Fruit fly (Drosophila melanogaster) S2 (cell line): ENCODE measurements around the gene moi.

ENCODE experiments used
- CG8478 ChIP-seq: fragments of >200 bp; optimal IDR thresholded peaks from 2 replicates; lab custom pipeline; 2018
- CTCF ChIP-seq, 2 experiments: fragments of >200 bp; optimal IDR thresholded peaks; 2 replicates each; lab custom pipeline; 2018

moi gene

dm6 chr3R:18295262-18295944 is 40.1 kb downstream of the moi start:
- TF ChIP-seq CG8478 (lab: Kevin White, UChicago) (no peak), CTCF (optimal IDR thresholded peaks at IDR 0.05; lab: Kevin White, UChicago) (no peak)

dm6 chr3R:18296084-18296483 is 40.8 kb downstream of the moi start:
- TF ChIP-seq CTCF (optimal IDR thresholded peaks at IDR 0.05; lab: Kevin White, UChicago) = no peak
- no peak for TF ChIP-seq CG8478 (lab: Kevin White, UChicago)

DNA sequence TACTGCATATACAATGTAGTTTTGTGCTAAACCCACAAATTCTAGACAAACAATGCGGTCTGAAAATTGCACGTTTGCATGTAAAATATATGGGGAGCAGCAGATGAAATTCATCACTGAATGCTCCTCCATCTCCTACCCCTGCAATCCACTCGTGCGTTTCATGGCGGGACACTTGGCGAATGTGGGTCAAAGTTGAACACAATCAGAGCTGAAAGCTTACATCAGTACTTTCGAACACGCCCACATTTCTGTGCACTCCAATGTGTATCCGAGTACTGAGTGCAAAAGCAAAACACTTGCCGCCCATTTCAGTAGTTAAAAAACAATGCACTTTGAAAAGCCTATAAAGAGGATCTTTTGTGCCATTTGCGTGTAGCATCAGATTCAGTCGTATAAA is 41.4 kb downstream of the moi start:
- TF ChIP-seq CG8478 (lab: Kevin White, UChicago) (no peak), CTCF (optimal IDR thresholded peaks at IDR 0.05; lab: Kevin White, UChicago) (no peak)

dm6 chr3R:18297444-18298297 is 42.3 kb downstream of the moi start:
- TF ChIP-seq CG8478 (lab: Kevin White, UChicago) = no peak
- TF ChIP-seq CTCF (optimal IDR thresholded peaks at IDR 0.05; lab: Kevin White, UChicago) = no peak

DNA sequence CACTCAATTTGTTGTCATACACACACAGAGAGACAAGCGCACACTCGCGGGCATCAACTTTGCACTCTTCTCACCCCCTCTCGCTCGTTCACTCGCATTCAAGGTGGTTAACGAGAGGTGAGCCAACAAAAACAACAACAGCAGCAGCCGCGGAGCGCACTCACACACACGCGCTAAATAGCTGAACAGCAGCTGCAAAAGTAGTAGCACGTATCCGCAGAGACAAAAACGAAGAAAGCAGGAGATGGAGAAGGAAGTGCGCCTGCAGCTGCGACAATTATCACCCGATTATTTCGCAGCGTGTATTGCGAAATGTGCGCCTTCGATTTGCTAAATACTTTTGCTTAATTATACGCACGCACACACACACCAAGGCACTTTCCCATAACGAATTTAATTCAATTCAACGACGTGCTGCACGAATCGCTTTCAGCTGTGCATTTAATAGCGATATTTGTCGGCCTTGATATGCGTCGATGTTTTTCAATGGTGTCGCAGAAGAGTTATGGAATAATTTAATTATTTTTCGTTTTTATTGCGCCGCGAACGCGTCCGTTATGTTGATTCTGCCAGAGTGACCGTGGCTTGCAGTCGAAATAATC is 43.1 kb downstream of the moi start:
- TF ChIP-seq CG8478 (lab: Kevin White, UChicago) (no peak), CTCF (optimal IDR thresholded peaks at IDR 0.05; lab: Kevin White, UChicago) (no peak)

DNA sequence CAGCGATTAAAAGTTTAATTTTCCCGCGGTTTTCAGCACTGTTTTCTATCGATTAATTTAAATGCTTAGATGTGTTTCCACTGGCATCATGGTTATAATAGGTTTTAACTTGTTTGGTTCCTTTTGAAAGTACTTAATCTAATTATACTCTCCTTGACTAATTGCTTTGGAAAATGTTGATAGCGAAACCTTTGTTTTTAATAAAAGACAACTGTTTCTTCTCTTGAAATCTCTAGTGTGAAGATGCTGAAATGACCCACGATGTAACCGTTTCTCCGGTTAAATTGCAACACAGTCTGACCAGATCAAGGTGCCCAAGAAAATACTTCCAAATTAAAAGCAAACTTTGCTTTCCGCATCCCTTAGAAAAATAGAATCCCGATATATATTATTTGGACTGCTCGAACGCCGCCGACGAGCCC is 43.6 kb downstream of the moi start, which contains the start of gene Dlc90F:
Gene Dlc90F, plus strand, starts transcription at position 330 of the 422 bp plus-strand sequence.
- TF ChIP-seq CTCF (optimal IDR thresholded peaks at IDR 0.05; lab: Kevin White, UChicago) (no peak), CG8478 (lab: Kevin White, UChicago) (no peak)

DNA sequence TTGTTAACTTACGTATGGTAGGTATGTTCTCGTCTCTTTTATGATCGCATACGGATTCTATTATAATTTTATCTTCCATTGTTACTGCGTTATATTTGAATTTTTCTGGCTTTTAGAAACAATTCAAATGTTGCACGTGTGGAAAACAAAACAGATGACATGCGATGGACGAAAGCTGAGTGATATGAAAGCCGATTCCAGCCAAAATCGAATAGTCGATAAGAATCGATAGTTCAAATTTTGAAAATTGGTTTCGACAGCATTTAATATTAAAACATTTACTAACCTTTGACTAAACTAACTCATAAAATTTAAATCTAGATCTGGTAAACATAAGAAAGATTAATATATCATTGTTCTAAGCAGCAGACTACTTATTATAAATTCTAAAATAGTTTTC is 46.2 kb downstream of the moi start, which contains the start of gene Polr1E:
Gene Polr1E, minus strand, starts transcription at position 160 of the 400 bp plus-strand sequence.
- TF ChIP-seq CG8478 (lab: Kevin White, UChicago) = no peak
- TF ChIP-seq CTCF (optimal IDR thresholded peaks at IDR 0.05; lab: Kevin White, UChicago) = no peak

DNA sequence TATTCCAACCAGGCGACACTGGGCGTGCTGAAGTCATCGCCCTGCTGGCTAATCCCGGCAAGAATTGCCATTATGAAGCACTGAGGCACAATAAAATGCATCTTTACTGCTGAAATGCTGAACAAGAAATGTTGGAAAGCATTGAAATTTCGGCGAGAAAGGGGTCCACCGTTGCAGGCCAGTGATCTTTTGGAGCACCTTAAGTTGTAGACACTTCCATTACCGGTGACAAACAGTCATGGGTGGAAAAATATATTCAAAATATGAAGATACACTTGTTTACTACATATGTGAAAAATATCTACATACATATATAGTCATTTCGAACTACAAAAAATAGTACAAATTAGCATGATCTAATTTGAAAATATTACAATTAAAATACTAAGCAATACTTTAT is 47.4 kb downstream of the moi start, which contains the start of gene CG7126:
Gene CG7126, minus strand, starts transcription at position 101 of the 400 bp plus-strand sequence.
- TF ChIP-seq CG8478 (lab: Kevin White, UChicago) (no peak), CTCF (optimal IDR thresholded peaks at IDR 0.05; lab: Kevin White, UChicago) (no peak)
